Fruit fly (Drosophila melanogaster) whole organism, wandering third instar larva: ENCODE results near the gene Oscillin.

Experiments
- OdsH ChIP-seq: fragments of 200-800 bp; sonication (Bioruptor generic); optimal IDR thresholded peaks from 2 replicates; lab custom pipeline; 2016; ENCODE audit warnings: missing biosample characterization, mild to moderate bottlenecking, missing genetic modification characterization
- lola ChIP-seq: fragments of >200 bp; optimal IDR thresholded peaks from 2 replicates; lab custom pipeline; 2017; ENCODE audit warnings: missing biosample characterization, missing genetic modification characterization
- usp ChIP-seq: fragments of >200 bp; optimal IDR thresholded peaks from 2 replicates; lab custom pipeline; 2017; ENCODE audit warnings: missing biosample characterization, missing genetic modification characterization

- TF ChIP-seq OdsH (peak; percentile 70), lola (GFP tag; lab: Kevin White, UChicago) (no peak), usp (no peak)
Observed at dm6 chr2L:5523848-5524473, 22.9 kb upstream of the Oscillin start, which contains the start of the genes Vps52 and Elp4.
